Fruit fly (Drosophila melanogaster): ENCODE results near the gene ppk16.

DNA sequence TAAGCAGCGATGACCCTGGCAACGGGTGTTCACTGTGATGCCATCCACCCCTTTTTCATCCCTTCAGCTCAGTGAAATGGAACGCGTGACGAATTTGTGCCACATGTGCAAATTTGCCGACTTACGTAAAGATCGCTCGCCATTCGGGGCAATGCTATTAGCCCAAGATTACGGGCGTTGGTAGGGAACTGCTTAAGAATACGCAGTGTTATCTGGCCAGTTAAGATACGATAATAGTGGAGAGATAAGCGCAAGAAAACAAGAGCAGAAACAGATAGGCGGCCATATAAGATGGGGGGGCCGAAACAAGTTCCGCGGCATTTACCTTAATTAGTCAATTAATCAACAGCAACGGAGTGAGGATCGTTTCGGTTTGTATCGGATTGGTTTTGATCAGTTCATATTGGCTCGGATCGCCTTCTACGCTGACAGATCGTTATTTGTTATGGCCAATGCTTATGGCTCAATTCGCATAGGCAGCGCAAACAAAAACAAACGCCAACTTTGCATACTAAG, 11.1 kb upstream of the ppk16 start:
- TF ChIP-seq psq (optimal IDR thresholded peaks at IDR 0.05): no peak
- TF ChIP-seq usp (GFP tag; optimal IDR thresholded peaks at IDR 0.05): no peak
- no peak for TF ChIP-seq Dll (optimal IDR thresholded peaks at IDR 0.05)
- no peak for TF ChIP-seq pan (optimal IDR thresholded peaks at IDR 0.05)
- TF ChIP-seq CG8478 (optimal IDR thresholded peaks at IDR 0.05): no peak
- TF ChIP-seq EcR (GFP tag; optimal IDR thresholded peaks at IDR 0.05): peak in 1 of 2 experiments; percentile 14

Measured in whole organism.